Fruit fly (Drosophila melanogaster) whole organism, embryonic: ENCODE measurements around the gene CG15602.

ENCODE experiments used
- BEAF-32 ChIP-seq: fragments of 200-800 bp; sonication (Bioruptor generic); optimal IDR thresholded peaks from 3 replicates; lab custom pipeline; 2017; ENCODE audit warnings: missing biosample characterization, missing genetic modification characterization, mild to moderate bottlenecking, moderate library complexity, missing genetic modification reagents
- CG11504 ChIP-seq: fragments of 200-800 bp; sonication (Bioruptor generic); optimal IDR thresholded peaks from 3 replicates; lab custom pipeline; 2019; ENCODE audit warnings: missing biosample characterization, mild to moderate bottlenecking, missing genetic modification characterization, moderate library complexity
- CG1233 ChIP-seq: fragments of 200-800 bp; sonication (Bioruptor generic); optimal IDR thresholded peaks from 4 replicates; lab custom pipeline; 2018; ENCODE audit warnings: missing biosample characterization, mild to moderate bottlenecking, missing genetic modification characterization
- CG12769 ChIP-seq: fragments of 200-800 bp; sonication (Bioruptor generic); optimal IDR thresholded peaks from 2 replicates; lab custom pipeline; 2019; ENCODE audit warnings: missing biosample characterization, mild to moderate bottlenecking, missing genetic modification characterization, moderate library complexity
- CG1647 ChIP-seq: fragments of 200-800 bp; sonication (Bioruptor generic); optimal IDR thresholded peaks from 3 replicates; lab custom pipeline; 2016; ENCODE audit warnings: missing biosample characterization, missing genetic modification characterization
- CG16779 ChIP-seq: fragments of 200-800 bp; sonication (Bioruptor generic); IDR thresholded peaks from 2 replicates; pipeline ENCODE4 v1.3.6; 2022; ENCODE audit warnings: missing biosample characterization, missing genetic modification characterization
- CG16815 ChIP-seq: fragments of 200-800 bp; sonication (Bioruptor generic); optimal IDR thresholded peaks from 3 replicates; lab custom pipeline; 2017; ENCODE audit warnings: missing biosample characterization, mild to moderate bottlenecking, missing genetic modification characterization
- CG34376 ChIP-seq: fragments of 200-800 bp; sonication (Bioruptor generic); optimal IDR thresholded peaks from 2 replicates; lab custom pipeline; 2018; ENCODE audit warnings: missing biosample characterization, mild to moderate bottlenecking, missing genetic modification characterization
- CG3847 ChIP-seq: fragments of 200-800 bp; sonication (Bioruptor generic); IDR thresholded peaks from 2 replicates; pipeline ENCODE4 v1.3.6; 2022; ENCODE audit warnings: missing biosample characterization, missing genetic modification characterization
- CG4617 ChIP-seq: fragments of 200-800 bp; sonication (Bioruptor generic); optimal IDR thresholded peaks from 3 replicates; lab custom pipeline; 2016; ENCODE audit warnings: missing biosample characterization, missing genetic modification characterization, borderline replicate concordance
- CG4854 ChIP-seq: fragments of 200-800 bp; sonication (Bioruptor generic); optimal IDR thresholded peaks from 2 replicates; lab custom pipeline; 2016; ENCODE audit warnings: missing biosample characterization, missing genetic modification characterization, inconsistent platforms
- CG5953 ChIP-seq: fragments of 200-800 bp; sonication (Bioruptor generic); IDR thresholded peaks from 2 replicates; pipeline ENCODE4 v1.3.6; 2022; ENCODE audit warnings: missing biosample characterization, missing genetic modification characterization
- CG6654 ChIP-seq: fragments of 200-800 bp; sonication (Bioruptor generic); optimal IDR thresholded peaks from 2 replicates; lab custom pipeline; 2017; ENCODE audit warnings: missing biosample characterization, mild to moderate bottlenecking, missing genetic modification characterization
- CG7556 ChIP-seq: fragments of 200-800 bp; sonication (Bioruptor generic); optimal IDR thresholded peaks from 2 replicates; lab custom pipeline; 2017; ENCODE audit warnings: missing biosample characterization, mild to moderate bottlenecking, missing genetic modification characterization
- CG7839 ChIP-seq: fragments of 200-800 bp; sonication (Bioruptor generic); optimal IDR thresholded peaks from 3 replicates; lab custom pipeline; 2018; ENCODE audit warnings: missing biosample characterization, mild to moderate bottlenecking, missing genetic modification characterization, moderate library complexity
- CG7963 ChIP-seq: fragments of 200-800 bp; sonication (Bioruptor generic); IDR thresholded peaks from 3 replicates; pipeline ENCODE4 v1.3.6; 2022; ENCODE audit warnings: missing biosample characterization, missing genetic modification characterization; ENCODE audit not compliant: partially characterized antibody
- CoRest ChIP-seq: fragments of 200-800 bp; sonication (Bioruptor generic); optimal IDR thresholded peaks from 3 replicates; lab custom pipeline; 2018; ENCODE audit warnings: missing biosample characterization, mild to moderate bottlenecking, missing genetic modification characterization, moderate library complexity
- D ChIP-seq, 2 experiments: fragments of 200-800 bp in 1 of 2; fragments of >200 bp in 1 of 2; sonication (Bioruptor generic) in 1 of 2; optimal IDR thresholded peaks; 2 replicates in 1 of 2; 3 replicates in 1 of 2; lab custom pipeline; 2017; ENCODE audit warnings: mild to moderate bottlenecking in 1 of 2, missing biosample characterization in 1 of 2, missing genetic modification characterization in 1 of 2, missing genetic modification reagents in 1 of 2
- Dad ChIP-seq: fragments of 200-800 bp; sonication (Bioruptor generic); optimal IDR thresholded peaks from 3 replicates; lab custom pipeline; 2016; ENCODE audit warnings: missing biosample characterization, missing genetic modification characterization
- Deaf1 ChIP-seq: fragments of 200-800 bp; optimal IDR thresholded peaks from 3 replicates; lab custom pipeline; 2019; ENCODE audit warnings: missing biosample characterization, mild to moderate bottlenecking, missing genetic modification characterization, moderate library complexity
- Dip2 ChIP-seq: fragments of 200-800 bp; sonication (Bioruptor generic); IDR thresholded peaks from 2 replicates; pipeline ENCODE4 v1.3.6; 2022; ENCODE audit warnings: missing biosample characterization, missing genetic modification characterization
- Doc3 ChIP-seq: fragments of 200-800 bp; sonication (Bioruptor generic); IDR thresholded peaks from 3 replicates; pipeline ENCODE4 v1.3.6; 2022; ENCODE audit warnings: missing biosample characterization, missing genetic modification characterization; ENCODE audit not compliant: partially characterized antibody
- Dref ChIP-seq: fragments of 200-800 bp; sonication (Bioruptor generic); IDR thresholded peaks from 2 replicates; pipeline ENCODE4 v1.3.6; 2022; ENCODE audit warnings: missing biosample characterization, missing genetic modification characterization
- ERR ChIP-seq: fragments of 200-800 bp; sonication (Bioruptor generic); optimal IDR thresholded peaks from 2 replicates; lab custom pipeline; 2016; ENCODE audit warnings: missing biosample characterization, missing genetic modification characterization
- Gsc ChIP-seq: fragments of 200-800 bp; sonication (Bioruptor generic); IDR thresholded peaks from 2 replicates; pipeline ENCODE4 v1.3.6; 2022; ENCODE audit warnings: missing biosample characterization, missing genetic modification characterization
- HmgD ChIP-seq: fragments of 200-800 bp; sonication (Bioruptor generic); optimal IDR thresholded peaks from 3 replicates; lab custom pipeline; 2016; ENCODE audit warnings: missing biosample characterization, missing genetic modification characterization
- Jarid2 ChIP-seq: fragments of 200-800 bp; sonication (Bioruptor generic); optimal IDR thresholded peaks from 3 replicates; lab custom pipeline; 2017; ENCODE audit warnings: mild to moderate bottlenecking, missing biosample characterization, missing genetic modification reagents, missing genetic modification characterization
- Lhr ChIP-seq: fragments of 200-800 bp; sonication (Bioruptor generic); optimal IDR thresholded peaks from 3 replicates; lab custom pipeline; 2017; ENCODE audit warnings: mild to moderate bottlenecking, missing biosample characterization, missing genetic modification reagents, missing genetic modification characterization
- Max ChIP-seq: fragments of 200-800 bp; sonication (Bioruptor generic); optimal IDR thresholded peaks from 2 replicates; lab custom pipeline; 2016; ENCODE audit warnings: missing biosample characterization, mild to moderate bottlenecking, missing genetic modification characterization
- Med ChIP-seq: fragments of 200-800 bp; sonication (Bioruptor generic); peaks from one replicate; lab custom pipeline; 2016; ENCODE audit warnings: missing biosample characterization, missing genetic modification characterization, mild to moderate bottlenecking, inconsistent platforms, moderate library complexity
- Neu2 ChIP-seq: fragments of 200-800 bp; sonication (Bioruptor generic); optimal IDR thresholded peaks from 3 replicates; lab custom pipeline; 2016; ENCODE audit warnings: missing biosample characterization, missing genetic modification characterization, borderline replicate concordance
- Ssrp ChIP-seq: fragments of 200-800 bp; sonication (Bioruptor generic); optimal IDR thresholded peaks from 2 replicates; lab custom pipeline; 2018; ENCODE audit warnings: missing biosample characterization, mild to moderate bottlenecking, missing genetic modification characterization, moderate library complexity
- amos ChIP-seq: fragments of 200-800 bp; sonication (Bioruptor generic); IDR thresholded peaks from 2 replicates; pipeline ENCODE4 v1.3.6; 2022; ENCODE audit warnings: missing biosample characterization, missing genetic modification characterization; ENCODE audit not compliant: partially characterized antibody
- ato ChIP-seq: fragments of 200-800 bp; sonication (Bioruptor generic); IDR thresholded peaks from 2 replicates; pipeline ENCODE4 v1.3.6; 2022; ENCODE audit warnings: missing biosample characterization, missing genetic modification characterization; ENCODE audit not compliant: partially characterized antibody
- chinmo ChIP-seq: fragments of 200-800 bp; sonication (Bioruptor generic); IDR thresholded peaks from 4 replicates; pipeline ENCODE4 v1.3.6; 2022; ENCODE audit warnings: missing biosample characterization, missing genetic modification characterization; ENCODE audit not compliant: partially characterized antibody
- dm ChIP-seq: fragments of 200-800 bp; sonication (Bioruptor generic); optimal IDR thresholded peaks from 3 replicates; lab custom pipeline; 2016; ENCODE audit warnings: missing biosample characterization, missing genetic modification characterization
- dmrt11E ChIP-seq: fragments of 200-800 bp; sonication (Bioruptor generic); optimal IDR thresholded peaks from 3 replicates; lab custom pipeline; 2018; ENCODE audit warnings: missing biosample characterization, mild to moderate bottlenecking, missing genetic modification characterization, moderate library complexity
- ewg ChIP-seq: fragments of 200-800 bp; sonication (Bioruptor generic); optimal IDR thresholded peaks from 3 replicates; lab custom pipeline; 2017; ENCODE audit warnings: mild to moderate bottlenecking, missing biosample characterization, missing genetic modification reagents, missing genetic modification characterization
- gce ChIP-seq: fragments of 200-800 bp; sonication (Bioruptor generic); IDR thresholded peaks from 3 replicates; pipeline ENCODE4 v1.3.6; 2022; ENCODE audit warnings: missing biosample characterization, missing genetic modification characterization
- knrl ChIP-seq: fragments of 200-800 bp; sonication (Bioruptor generic); IDR thresholded peaks from 3 replicates; pipeline ENCODE4 v1.3.6; 2022; ENCODE audit warnings: missing biosample characterization, missing genetic modification characterization; ENCODE audit not compliant: partially characterized antibody
- lmd ChIP-seq: fragments of 200-800 bp; sonication (Bioruptor generic); IDR thresholded peaks from 2 replicates; pipeline ENCODE4 v1.3.6; 2022; ENCODE audit warnings: missing biosample characterization, missing genetic modification characterization
- lov ChIP-seq, 2 experiments: fragments of 200-800 bp in 1 of 2; fragments of >200 bp in 1 of 2; sonication (Bioruptor generic) in 1 of 2; IDR thresholded peaks in 1 of 2; optimal IDR thresholded peaks in 1 of 2; 2 replicates in 1 of 2; 3 replicates in 1 of 2; pipeline versions ENCODE4 v1.3.6 to Lab custom; 2017 to 2022; ENCODE audit warnings: missing biosample characterization in 1 of 2, missing genetic modification characterization in 1 of 2
- org-1 ChIP-seq: fragments of 200-800 bp; sonication (Bioruptor generic); optimal IDR thresholded peaks from 2 replicates; lab custom pipeline; 2017; ENCODE audit warnings: missing biosample characterization, missing genetic modification characterization
- p53 ChIP-seq: fragments of 200-800 bp; sonication (Bioruptor generic); optimal IDR thresholded peaks from 2 replicates; lab custom pipeline; 2016; ENCODE audit warnings: missing biosample characterization, missing genetic modification characterization
- pita ChIP-seq: fragments of 200-800 bp; sonication (Bioruptor generic); optimal IDR thresholded peaks from 2 replicates; lab custom pipeline; 2017; ENCODE audit warnings: missing biosample characterization, mild to moderate bottlenecking, missing genetic modification characterization
- sd ChIP-seq: fragments of 200-800 bp; sonication (Bioruptor generic); optimal IDR thresholded peaks from 3 replicates; lab custom pipeline; 2018; ENCODE audit warnings: missing biosample characterization, mild to moderate bottlenecking, missing genetic modification characterization, moderate library complexity
- sens-2 ChIP-seq: fragments of 200-800 bp; sonication (Bioruptor generic); IDR thresholded peaks from 2 replicates; pipeline ENCODE4 v1.3.6; 2022; ENCODE audit warnings: missing biosample characterization, missing genetic modification characterization
- unc-4 ChIP-seq: fragments of 200-800 bp; sonication (Bioruptor generic); IDR thresholded peaks from 2 replicates; pipeline ENCODE4 v1.3.6; 2022; ENCODE audit warnings: missing biosample characterization, missing genetic modification characterization; ENCODE audit not compliant: partially characterized antibody
- unpg ChIP-seq: fragments of 200-800 bp; sonication (Bioruptor generic); optimal IDR thresholded peaks from 3 replicates; lab custom pipeline; 2018; ENCODE audit warnings: missing biosample characterization, mild to moderate bottlenecking, missing genetic modification characterization, moderate library complexity

Gene CG15602

DNA sequence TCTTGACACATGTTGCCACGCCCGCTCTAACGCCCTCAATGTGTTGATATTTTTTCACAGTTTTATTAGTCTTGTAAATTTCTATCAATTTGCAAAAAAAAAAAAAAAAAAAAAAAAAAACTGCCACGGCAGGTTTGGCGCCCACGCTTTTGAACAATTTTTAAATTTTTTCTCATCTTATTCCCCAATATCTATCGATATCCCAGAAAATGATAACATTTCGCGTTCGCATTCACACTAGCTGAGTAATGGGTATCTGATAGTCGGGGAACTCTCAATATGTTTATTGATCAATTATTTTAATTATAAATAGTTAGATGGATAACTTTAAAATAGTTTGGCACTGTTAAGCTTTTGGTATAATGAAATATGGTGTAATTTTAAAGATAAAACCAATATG, 42.1 kb downstream of the CG15602 start (continued):
- TF ChIP-seq Dref (GFP tag; lab: Robert Waterston, UW) (peak; percentile 37; the same call in 1 of the 2 replicates), Neu2 (GFP tag; lab: Kevin White, UChicago) (no peak), amos (GFP tag; lab: Robert Waterston, UW) (peak; percentile 70), Jarid2 (GFP tag; lab: Kevin White, UChicago) (no peak), Max (no peak), CG1233 (no peak), gce (GFP tag; lab: Robert Waterston, UW) (no peak), Dip2 (GFP tag; lab: Robert Waterston, UW) (no peak), ERR (GFP tag; lab: Kevin White, UChicago) (no peak), CoRest (tag; lab: Kevin White, UChicago) (no peak), Deaf1 (tag; lab: Kevin White, UChicago) (no peak), CG16779 (GFP tag; lab: Robert Waterston, UW) (no peak), knrl (GFP tag; lab: Robert Waterston, UW) (peak; percentile 64; the same call in 2 of the 3 replicates), unc-4 (GFP tag; lab: Robert Waterston, UW) (peak; percentile 47), ato (GFP tag; lab: Robert Waterston, UW) (peak; percentile 95), CG34376 (GFP tag; lab: Kevin White, UChicago) (no peak), dm (no peak), CG16815 (no peak), sd (tag; lab: Kevin White, UChicago) (no peak), CG6654 (GFP tag; lab: Kevin White, UChicago) (no peak), lmd (GFP tag; lab: Robert Waterston, UW) (no peak), CG1647 (GFP tag; lab: Kevin White, UChicago) (no peak), p53 (GFP tag; lab: Kevin White, UChicago) (no peak), D (optimal IDR thresholded peaks at IDR 0.05; lab: Kevin White, UChicago) (no peak), D (GFP tag; optimal IDR thresholded peaks at IDR 0.05; lab: Kevin White, UChicago) (no peak), BEAF-32 (peak; percentile 45), Doc3 (peak; percentile 70; the same call in 2 of the 3 replicates), lov (optimal IDR thresholded peaks at IDR 0.05; lab: Kevin White, UChicago) (no peak), lov (GFP tag; IDR thresholded peaks at IDR 0.05; lab: Robert Waterston, UW) (no peak), chinmo (peak; percentile 81; the same call in 3 of the 4 replicates), CG12769 (tag; lab: Kevin White, UChicago) (no peak), CG4617 (no peak), CG7963 (GFP tag; lab: Robert Waterston, UW) (peak; percentile 99), CG7839 (tag; lab: Kevin White, UChicago) (no peak), dmrt11E (tag; lab: Kevin White, UChicago) (no peak), Dad (no peak), HmgD (GFP tag; lab: Kevin White, UChicago) (no peak), CG5953 (GFP tag; lab: Robert Waterston, UW) (no peak), Gsc (GFP tag; lab: Robert Waterston, UW) (no peak), Ssrp (tag; lab: Kevin White, UChicago) (no peak), CG11504 (tag; lab: Kevin White, UChicago) (no peak), org-1 (no peak), ewg (GFP tag; lab: Kevin White, UChicago) (no peak), sens-2 (no peak), Lhr (GFP tag; lab: Kevin White, UChicago) (no peak), Med (GFP tag; lab: Kevin White, UChicago) (no peak), pita (GFP tag; lab: Kevin White, UChicago) (no peak), CG3847 (no peak), unpg (no peak), CG4854 (no peak), CG7556 (GFP tag; lab: Kevin White, UChicago) (no peak)
